Fruit fly (Drosophila melanogaster) whole organism, embryonic: ENCODE data around the gene CG9672.

Source experiments
- CG12299 ChIP-seq: fragments of 200-800 bp; sonication (Bioruptor generic); optimal IDR thresholded peaks from 2 replicates; lab custom pipeline; 2018; ENCODE audit warnings: missing biosample characterization, mild to moderate bottlenecking, missing genetic modification characterization
- CG30431 ChIP-seq: fragments of 200-800 bp; sonication (Bioruptor generic); optimal IDR thresholded peaks from 2 replicates; lab custom pipeline; 2017; ENCODE audit warnings: missing biosample characterization, missing genetic modification characterization
- CG4424 ChIP-seq: fragments of 200-800 bp; sonication (Bioruptor generic); optimal IDR thresholded peaks from 3 replicates; lab custom pipeline; 2016; ENCODE audit warnings: missing biosample characterization, missing genetic modification characterization
- CG8478 ChIP-seq: fragments of >200 bp; optimal IDR thresholded peaks from 2 replicates; lab custom pipeline; 2018
- MBD-R2 ChIP-seq: fragments of 200-800 bp; sonication (Bioruptor generic); IDR thresholded peaks from 2 replicates; pipeline ENCODE4 v1.3.6; 2022; ENCODE audit warnings: missing biosample characterization, missing genetic modification characterization
- Sox102F ChIP-seq: fragments of 200-800 bp; sonication (Bioruptor generic); optimal IDR thresholded peaks from 2 replicates; lab custom pipeline; 2018; ENCODE audit warnings: missing biosample characterization, mild to moderate bottlenecking, missing genetic modification characterization, moderate library complexity
- Xrp1 ChIP-seq: fragments of 200-800 bp; sonication (Bioruptor generic); IDR thresholded peaks from 2 replicates; pipeline ENCODE4 v1.3.6; 2022; ENCODE audit warnings: missing biosample characterization, missing genetic modification characterization

- TF ChIP-seq CG12299 = no peak
- TF ChIP-seq CG4424 (GFP tag; lab: Kevin White, UChicago) = no peak
- TF ChIP-seq Xrp1 (GFP tag; lab: Robert Waterston, UW) = no peak
- no peak for TF ChIP-seq CG30431
- no peak for TF ChIP-seq MBD-R2 (GFP tag; lab: Robert Waterston, UW)
- no peak for TF ChIP-seq CG8478 (lab: Kevin White, UChicago)
- no peak for TF ChIP-seq Sox102F
Observed at dm6 chrX:16674538-16674937, 32.1 kb downstream of the CG9672 start.
